Fruit fly (Drosophila melanogaster): ENCODE data around the gene mthl2.

dm6 chr3L:5599592-5599991 lies 5.0 kb upstream of the mthl2 start, which contains the start of gene CG10591:
- TF ChIP-seq psq (GFP tag; optimal IDR thresholded peaks at IDR 0.05) (no peak), GATAd (GFP tag; optimal IDR thresholded peaks at IDR 0.05) (no peak), Hr78 (GFP tag; optimal IDR thresholded peaks at IDR 0.05) (no peak), lola (GFP tag; optimal IDR thresholded peaks at IDR 0.05) (no peak), h (GFP tag; optimal IDR thresholded peaks at IDR 0.05) (no peak), brk (GFP tag; optimal IDR thresholded peaks at IDR 0.05) (no peak), br (GFP tag; optimal IDR thresholded peaks at IDR 0.05) (no peak), pan (optimal IDR thresholded peaks at IDR 0.05) (no peak), Dfd (GFP tag; optimal IDR thresholded peaks at IDR 0.05) (no peak), CG32264 (GFP tag; optimal IDR thresholded peaks at IDR 0.05) (no peak)
